Worm (Caenorhabditis elegans) whole organism, young adult: Measurements from ENCODE around the gene efl-1.

Source experiments
- ama-1 ChIP-seq, 3 experiments: fragments of 150-350 bp in 1 of 3; sonication (generic microtip) in 2 of 3; optimal IDR thresholded peaks; 2 replicates each; lab custom pipeline; 2014 to 2018; ENCODE audit warnings: missing biosample characterization in 2 of 3, missing genetic modification characterization in 2 of 3, missing genetic modification reagents in 2 of 3
- athp-1 ChIP-seq: sonication (generic microtip); optimal IDR thresholded peaks from 2 replicates; lab custom pipeline; 2017; ENCODE audit warnings: mild to moderate bottlenecking, missing genetic modification characterization, missing compliant biosample characterization
- attf-6 ChIP-seq: fragments of 200-800 bp; sonication (Bioruptor generic); IDR thresholded peaks from 2 replicates; pipeline ENCODE4 v1.3.6; 2022; ENCODE audit warnings: missing genetic modification reagents, missing genetic modification characterization, missing compliant biosample characterization
- dpl-1 ChIP-seq: fragments of 150-350 bp; optimal IDR thresholded peaks from 2 replicates; lab custom pipeline; 2014; ENCODE audit warnings: missing biosample characterization, missing genetic modification reagents, missing genetic modification characterization
- lin-35 ChIP-seq, 3 experiments: fragments of 150-350 bp in 2 of 3; sonication (generic microtip) in 1 of 3; optimal IDR thresholded peaks; 2 replicates each; lab custom pipeline; 2014 to 2018; ENCODE audit warnings: missing biosample characterization in 3 of 3, missing genetic modification characterization in 3 of 3, missing genetic modification reagents in 3 of 3
- lin-40 ChIP-seq: sonication (generic microtip); optimal IDR thresholded peaks from 2 replicates; lab custom pipeline; 2016; ENCODE audit warnings: missing genetic modification characterization, mild to moderate bottlenecking, missing compliant biosample characterization, missing genotype, missing genetic modification reagents
- unc-130 ChIP-seq: sonication (generic microtip); optimal IDR thresholded peaks from 2 replicates; lab custom pipeline; 2016; ENCODE audit warnings: missing genetic modification reagents, missing genetic modification characterization, missing compliant biosample characterization

DNA sequence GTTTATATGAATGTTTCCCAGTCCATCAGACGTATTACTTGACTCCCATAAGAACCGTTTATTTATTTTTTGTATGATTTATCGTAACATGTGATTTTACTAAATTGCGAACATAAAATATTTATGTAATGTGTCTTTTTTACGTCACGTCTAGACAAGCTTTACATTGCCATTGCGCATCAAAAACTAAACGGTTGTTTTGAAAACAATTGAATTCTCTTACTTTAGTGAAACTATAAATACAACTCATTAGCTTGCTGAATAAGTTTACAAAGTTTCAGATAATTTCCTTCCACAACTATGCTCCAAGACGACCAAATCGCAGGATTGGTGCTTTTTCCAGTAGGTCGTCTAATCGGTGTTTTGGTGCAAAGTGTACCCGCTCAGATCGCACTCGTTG, 9.4 kb upstream of the efl-1 start, which contains the start of gene srx-54:
- TF ChIP-seq unc-130 (GFP tag; lab: Kevin White, UChicago) (no peak), athp-1 (tag; lab: Kevin White, UChicago) (no peak), lin-40 (tag; lab: Kevin White, UChicago) (no peak), lin-35 (GFP tag; optimal IDR thresholded peaks at IDR 0.05; lab: Kevin White, UChicago) (no peak), ama-1 (optimal IDR thresholded peaks at IDR 0.05; lab: Kevin White, UChicago) (no peak), ama-1 (GFP tag; optimal IDR thresholded peaks at IDR 0.05; lab: Kevin White, UChicago) (no peak), dpl-1 (GFP tag; lab: Kevin White, UChicago) (no peak), attf-6 (no peak)
